Worm (Caenorhabditis elegans) whole organism, L4 larva: Measurements from ENCODE around the gene Y62H9A.1.

Source experiments
- skn-1 ChIP-seq: fragments of 150-350 bp; optimal IDR thresholded peaks from 2 replicates; lab custom pipeline; 2014; ENCODE audit warnings: missing biosample characterization, missing genetic modification characterization
- snpc-4 ChIP-seq: fragments of 150-350 bp; optimal IDR thresholded peaks from 2 replicates; lab custom pipeline; 2014; ENCODE audit warnings: missing biosample characterization, missing genetic modification characterization

DNA sequence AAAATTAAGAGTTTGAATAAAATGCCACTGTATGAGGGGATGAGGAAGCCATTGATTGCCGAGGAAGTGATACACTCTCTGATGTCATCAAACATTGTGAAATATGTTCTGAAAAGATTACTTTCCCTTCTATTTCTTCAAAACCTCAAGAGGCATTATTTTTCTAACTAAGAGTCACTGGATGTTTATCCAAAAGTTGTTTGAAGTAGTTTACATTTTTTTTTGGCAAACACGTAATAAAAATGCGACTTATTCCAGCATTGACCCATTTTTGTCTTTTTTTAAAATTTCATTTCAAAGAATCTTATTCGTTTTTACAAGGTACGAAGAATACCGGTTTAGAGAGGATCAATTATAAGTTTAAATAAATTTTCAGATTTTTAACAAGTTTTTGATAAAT, 31.9 kb downstream of the Y62H9A.1 start, which contains the start of gene Y62H9A.11:
- no peak for TF ChIP-seq skn-1 (tag; lab: Kevin White, UChicago)
- TF ChIP-seq snpc-4: no peak
